Fruit fly (Drosophila melanogaster): ENCODE results near the gene Reepl1.

The Reepl1 gene

DNA sequence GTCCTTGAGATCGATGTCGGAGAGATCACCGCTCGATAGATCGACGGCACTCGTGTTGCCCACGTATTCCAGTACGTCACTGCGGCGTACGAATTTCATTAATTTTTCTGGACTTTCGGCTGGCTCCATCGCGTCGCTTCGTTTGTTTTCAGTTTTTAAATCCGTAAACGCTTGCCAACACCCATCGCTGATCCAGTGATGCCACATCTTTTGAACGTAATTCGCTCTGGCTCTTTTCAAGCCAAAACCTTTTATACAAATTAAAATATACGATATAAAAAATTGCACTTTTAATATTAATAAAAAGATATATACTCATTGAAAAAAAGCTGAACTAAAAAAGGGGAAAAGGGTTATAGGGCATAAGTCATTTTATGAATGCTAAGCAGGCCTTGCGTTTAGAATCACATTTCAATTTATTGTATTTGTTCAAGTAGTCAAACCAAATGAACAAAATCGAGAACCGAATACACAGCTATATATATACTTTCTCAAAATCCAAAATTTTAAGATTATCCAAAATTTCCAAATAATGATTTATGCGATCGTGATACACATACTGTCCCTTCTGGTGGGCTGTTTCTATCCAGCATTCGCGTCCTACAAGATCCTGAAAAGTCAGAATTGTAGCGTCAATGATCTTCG lies at the start of gene Reepl1, which contains the start of gene Kmn1:
TSS of gene Reepl1 (plus strand) at position 438 of the 645 bp plus-strand sequence.
TSS of gene Kmn1 (minus strand) at position 173 of the 645 bp plus-strand sequence.
- no peak for TF ChIP-seq h (optimal IDR thresholded peaks at IDR 0.05)

- TF ChIP-seq psq (optimal IDR thresholded peaks at IDR 0.05), result no peak
- no peak for TF ChIP-seq insv (optimal IDR thresholded peaks at IDR 0.05)
- TF ChIP-seq ttk (optimal IDR thresholded peaks at IDR 0.05), result no peak
- no peak for TF ChIP-seq Sin3A (optimal IDR thresholded peaks at IDR 0.05)
- no peak for TF ChIP-seq h (optimal IDR thresholded peaks at IDR 0.05)
- no peak for TF ChIP-seq Myc (optimal IDR thresholded peaks at IDR 0.05)
Observed at dm6 chrX:11523921-11524320, 48.6 kb upstream of the Reepl1 start.

dm6 chrX:11527088-11527635 lies 45.3 kb upstream of the Reepl1 start:
- TF ChIP-seq psq (optimal IDR thresholded peaks at IDR 0.05), result no peak

DNA sequence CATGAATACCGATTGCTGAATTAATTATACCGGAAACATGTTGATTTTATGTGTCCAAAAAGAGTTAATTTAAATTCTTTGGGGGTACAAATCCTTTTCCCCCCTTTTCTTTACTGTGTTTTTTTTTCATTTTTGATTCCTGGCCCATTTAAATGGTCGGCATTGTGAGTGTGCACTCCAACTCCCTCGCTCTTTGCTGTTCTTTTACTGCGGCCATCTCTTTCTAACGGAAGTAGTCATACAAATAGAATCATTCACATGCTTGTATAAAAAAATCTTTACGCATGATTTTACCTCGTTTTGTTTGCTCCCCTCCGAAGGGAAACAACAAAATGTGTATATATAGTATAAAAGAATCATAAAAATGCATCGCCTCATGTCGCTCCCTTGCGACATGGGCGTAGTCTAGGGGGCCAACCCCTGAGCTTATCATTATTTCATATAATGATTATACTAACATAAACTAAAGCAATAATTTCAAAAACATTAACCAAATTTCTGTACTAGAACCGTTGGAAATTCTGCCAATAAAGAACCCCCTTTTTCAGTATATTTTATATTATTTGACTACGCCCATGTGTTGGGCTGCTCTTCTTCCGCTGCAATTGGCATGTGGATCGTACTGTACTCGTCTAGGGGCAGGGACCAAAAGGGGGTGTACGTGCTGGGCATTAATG lies 44.3 kb upstream of the Reepl1 start:
- TF ChIP-seq psq (optimal IDR thresholded peaks at IDR 0.05) (no peak), Sin3A (optimal IDR thresholded peaks at IDR 0.05) (no peak)

dm6 chrX:11531245-11531644 lies 41.3 kb upstream of the Reepl1 start:
- TF ChIP-seq Sin3A (optimal IDR thresholded peaks at IDR 0.05), result no peak
- TF ChIP-seq psq (optimal IDR thresholded peaks at IDR 0.05), result no peak
- no peak for TF ChIP-seq Myc (optimal IDR thresholded peaks at IDR 0.05)
- no peak for TF ChIP-seq ttk (optimal IDR thresholded peaks at IDR 0.05)
- TF ChIP-seq h (optimal IDR thresholded peaks at IDR 0.05), result no peak
- no peak for TF ChIP-seq insv (optimal IDR thresholded peaks at IDR 0.05)

DNA sequence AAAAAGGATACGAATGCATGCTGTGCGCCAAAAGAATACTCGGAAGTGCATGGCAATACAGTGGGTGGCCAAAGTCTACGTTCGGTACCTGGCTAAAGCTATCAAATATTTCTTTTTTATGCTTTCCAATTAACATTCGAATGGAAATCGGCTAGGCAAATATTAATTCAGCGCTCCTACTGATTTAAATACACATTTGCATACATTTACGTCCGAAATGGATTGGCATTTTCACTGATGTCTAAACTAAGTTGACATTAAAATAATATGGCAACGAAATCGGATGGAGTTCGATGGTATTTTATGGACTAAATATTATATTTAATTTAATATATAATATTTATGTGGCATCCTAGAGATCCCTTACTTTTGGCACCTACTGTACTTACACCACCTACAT lies 30.0 kb upstream of the Reepl1 start:
- no peak for TF ChIP-seq ttk (optimal IDR thresholded peaks at IDR 0.05)
- TF ChIP-seq Sin3A (optimal IDR thresholded peaks at IDR 0.05), result no peak
- no peak for TF ChIP-seq Myc (optimal IDR thresholded peaks at IDR 0.05)
- no peak for TF ChIP-seq h (optimal IDR thresholded peaks at IDR 0.05)
- no peak for TF ChIP-seq psq (optimal IDR thresholded peaks at IDR 0.05)

DNA sequence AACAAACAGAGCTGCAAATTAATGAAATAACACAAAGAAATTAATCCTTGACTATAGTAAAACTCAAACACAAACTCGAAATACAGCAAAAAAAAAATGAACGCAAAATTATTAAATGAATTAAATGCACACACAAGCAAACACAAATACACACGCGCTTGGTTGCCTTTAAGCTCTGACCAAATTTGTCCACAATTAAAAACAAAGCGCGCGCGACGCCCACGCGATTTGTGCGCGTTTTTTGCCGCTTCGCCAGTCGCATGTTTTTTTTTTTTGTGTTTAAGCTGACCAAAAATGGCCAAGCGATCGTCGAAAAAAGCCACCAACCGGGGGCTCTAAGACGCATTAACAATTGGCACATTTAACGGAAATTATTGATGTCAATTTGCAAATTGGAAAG lies 29.2 kb upstream of the Reepl1 start:
- TF ChIP-seq h (optimal IDR thresholded peaks at IDR 0.05) (no peak), ttk (optimal IDR thresholded peaks at IDR 0.05) (no peak), psq (optimal IDR thresholded peaks at IDR 0.05) (no peak), Myc (optimal IDR thresholded peaks at IDR 0.05) (no peak), Sin3A (optimal IDR thresholded peaks at IDR 0.05) (no peak), insv (optimal IDR thresholded peaks at IDR 0.05) (no peak)

- no peak for TF ChIP-seq h (optimal IDR thresholded peaks at IDR 0.05)
- no peak for TF ChIP-seq Sin3A (optimal IDR thresholded peaks at IDR 0.05)
- no peak for TF ChIP-seq Myc (optimal IDR thresholded peaks at IDR 0.05)
- no peak for TF ChIP-seq insv (optimal IDR thresholded peaks at IDR 0.05)
- TF ChIP-seq psq (optimal IDR thresholded peaks at IDR 0.05), result no peak
- TF ChIP-seq ttk (optimal IDR thresholded peaks at IDR 0.05), result no peak
Observed at dm6 chrX:11544110-11544950, 28.2 kb upstream of the Reepl1 start.

DNA sequence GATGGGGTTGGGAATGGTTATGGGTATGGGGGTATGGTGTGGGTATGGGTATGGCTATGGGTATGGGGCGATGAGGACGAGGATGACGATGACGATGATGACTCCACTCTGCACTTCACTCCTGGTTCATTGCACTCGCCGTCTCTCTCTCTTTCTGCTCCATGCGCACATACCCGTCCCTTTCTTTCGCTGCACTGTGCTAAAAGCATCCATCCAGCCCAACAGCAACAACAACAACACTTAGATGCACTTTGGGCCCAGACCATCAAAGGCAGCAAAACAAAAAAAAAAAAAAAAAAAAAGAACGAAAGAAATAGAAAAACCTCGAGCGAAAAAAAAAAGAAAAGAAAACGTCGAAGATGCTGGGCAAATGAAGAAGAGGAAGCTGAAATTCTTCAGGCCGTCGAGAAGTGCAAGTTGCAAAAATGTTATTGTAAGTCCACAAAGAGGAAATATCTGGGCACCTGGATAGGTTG lies 27.5 kb upstream of the Reepl1 start:
- TF ChIP-seq h (optimal IDR thresholded peaks at IDR 0.05) (no peak), Myc (optimal IDR thresholded peaks at IDR 0.05) (no peak), Sin3A (optimal IDR thresholded peaks at IDR 0.05) (no peak), ttk (optimal IDR thresholded peaks at IDR 0.05) (no peak), psq (optimal IDR thresholded peaks at IDR 0.05) (no peak), insv (optimal IDR thresholded peaks at IDR 0.05) (no peak)

DNA sequence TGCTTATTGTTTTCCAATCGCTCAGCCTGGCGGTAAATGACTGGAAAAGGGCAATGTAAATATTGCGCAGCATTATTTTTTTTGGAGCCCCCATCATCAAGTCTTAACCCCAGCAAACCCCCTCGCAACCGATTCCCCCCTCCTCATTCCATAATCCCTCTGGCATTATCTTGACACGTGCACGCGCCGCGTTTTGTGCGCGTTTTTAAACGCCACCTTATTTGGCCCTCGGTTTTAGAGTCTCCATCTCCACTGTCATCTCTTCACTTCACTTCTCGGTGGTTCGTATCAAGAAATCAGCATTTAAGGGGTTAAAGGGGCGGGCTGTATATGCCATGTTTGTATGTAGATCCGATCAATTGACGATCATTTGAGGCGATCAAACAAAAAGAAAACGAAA lies 25.6 kb upstream of the Reepl1 start:
- TF ChIP-seq psq (optimal IDR thresholded peaks at IDR 0.05), result no peak
- no peak for TF ChIP-seq insv (optimal IDR thresholded peaks at IDR 0.05)
- TF ChIP-seq Sin3A (optimal IDR thresholded peaks at IDR 0.05), result no peak

DNA sequence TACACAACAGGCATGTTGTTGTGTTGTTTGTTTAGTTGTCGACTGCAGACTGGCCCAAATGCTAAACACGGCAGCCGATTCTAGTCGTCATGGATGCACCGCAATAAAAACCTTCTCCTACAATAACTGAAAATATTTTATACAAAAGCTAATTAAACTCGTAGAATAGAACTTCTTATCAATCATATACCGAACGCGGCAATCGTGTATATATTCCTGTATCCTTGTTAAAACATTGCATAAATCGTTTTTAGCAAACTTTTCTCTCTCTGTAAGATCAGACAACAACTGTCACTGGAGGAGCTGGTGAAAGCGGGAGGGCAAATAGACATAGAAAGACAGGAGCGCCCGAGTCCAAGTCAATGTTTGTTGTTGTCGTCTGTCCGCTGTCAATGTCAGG lies 23.8 kb upstream of the Reepl1 start:
- no peak for TF ChIP-seq h (optimal IDR thresholded peaks at IDR 0.05)
- no peak for TF ChIP-seq Myc (optimal IDR thresholded peaks at IDR 0.05)
- no peak for TF ChIP-seq psq (optimal IDR thresholded peaks at IDR 0.05)
- no peak for TF ChIP-seq insv (optimal IDR thresholded peaks at IDR 0.05)
- TF ChIP-seq Sin3A (optimal IDR thresholded peaks at IDR 0.05), result no peak
- no peak for TF ChIP-seq ttk (optimal IDR thresholded peaks at IDR 0.05)

DNA sequence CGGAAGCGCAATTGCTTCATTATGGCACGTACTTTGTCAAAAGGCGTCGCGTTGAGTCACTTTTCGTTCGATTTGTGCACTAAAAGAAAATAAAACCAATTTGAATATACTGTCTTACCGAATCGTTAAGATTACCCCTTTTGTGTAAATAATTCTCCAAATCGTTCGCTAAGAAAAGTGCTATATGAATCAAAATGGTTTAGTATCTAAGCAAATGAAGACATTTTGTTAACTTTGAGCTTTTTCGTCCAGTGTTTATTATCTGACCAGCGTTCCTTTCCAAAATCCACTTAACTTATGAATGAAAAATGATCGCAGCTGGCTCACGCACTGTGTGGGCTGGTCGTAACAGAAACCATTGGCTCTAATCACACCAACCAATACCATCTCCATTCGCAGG lies 22.4 kb upstream of the Reepl1 start:
- TF ChIP-seq ttk (optimal IDR thresholded peaks at IDR 0.05), result no peak
- no peak for TF ChIP-seq h (optimal IDR thresholded peaks at IDR 0.05)
- TF ChIP-seq Sin3A (optimal IDR thresholded peaks at IDR 0.05), result no peak
- no peak for TF ChIP-seq psq (optimal IDR thresholded peaks at IDR 0.05)
- no peak for TF ChIP-seq Myc (optimal IDR thresholded peaks at IDR 0.05)
- no peak for TF ChIP-seq insv (optimal IDR thresholded peaks at IDR 0.05)
